Worm (Caenorhabditis elegans) whole organism, L2 larva: Measurements from ENCODE around the gene C12D5.10.

Source experiments
- ama-1 ChIP-seq: fragments of 150-350 bp; optimal IDR thresholded peaks from 2 replicates; lab custom pipeline; 2018; ENCODE audit warnings: inconsistent platforms
- dmd-4 ChIP-seq: sonication (generic microtip); optimal IDR thresholded peaks from 2 replicates; lab custom pipeline; 2017; ENCODE audit warnings: missing biosample characterization, missing genetic modification characterization
- lin-13 ChIP-seq: fragments of 150-350 bp; optimal IDR thresholded peaks from 2 replicates; lab custom pipeline; 2014; ENCODE audit warnings: missing biosample characterization, missing genetic modification reagents, missing genetic modification characterization
- lin-39 ChIP-seq: fragments of 150-350 bp; optimal IDR thresholded peaks from 2 replicates; lab custom pipeline; 2014; ENCODE audit warnings: missing biosample characterization, missing genetic modification reagents, missing genetic modification characterization
- nhr-10 ChIP-seq: sonication (generic microtip); optimal IDR thresholded peaks from 2 replicates; lab custom pipeline; 2017; ENCODE audit warnings: missing biosample characterization, missing genetic modification characterization
- nhr-129 ChIP-seq: fragments of 150-350 bp; optimal IDR thresholded peaks from 2 replicates; lab custom pipeline; 2014; ENCODE audit warnings: missing biosample characterization, missing genetic modification characterization
- nhr-6 ChIP-seq: fragments of 150-350 bp; optimal IDR thresholded peaks from 2 replicates; lab custom pipeline; 2014; ENCODE audit warnings: missing biosample characterization, missing genetic modification characterization
- nhr-77 ChIP-seq: fragments of 150-350 bp; optimal IDR thresholded peaks from 2 replicates; lab custom pipeline; 2014; ENCODE audit warnings: missing biosample characterization, missing genetic modification characterization
- sem-4 ChIP-seq: fragments of 150-350 bp; optimal IDR thresholded peaks from 2 replicates; lab custom pipeline; 2014; ENCODE audit warnings: missing biosample characterization, missing genetic modification reagents, missing genetic modification characterization
- unc-39 ChIP-seq: fragments of 150-350 bp; optimal IDR thresholded peaks from 2 replicates; lab custom pipeline; 2014; ENCODE audit warnings: missing biosample characterization, missing genetic modification characterization
- unc-62 ChIP-seq: fragments of 150-350 bp; optimal IDR thresholded peaks from 2 replicates; lab custom pipeline; 2014; ENCODE audit warnings: missing biosample characterization, missing genetic modification reagents, missing genetic modification characterization
- zag-1 ChIP-seq: fragments of 150-350 bp; optimal IDR thresholded peaks from 2 replicates; lab custom pipeline; 2014; ENCODE audit warnings: missing biosample characterization, missing genetic modification characterization

- no peak for TF ChIP-seq lin-39 (tag; lab: Kevin White, UChicago)
- TF ChIP-seq lin-13: no peak
- TF ChIP-seq sem-4 (tag; lab: Kevin White, UChicago): no peak
- TF ChIP-seq zag-1 (tag; lab: Kevin White, UChicago): no peak
- no peak for TF ChIP-seq ama-1 (lab: Kevin White, UChicago)
- TF ChIP-seq nhr-6 (tag; lab: Kevin White, UChicago): no peak
- TF ChIP-seq nhr-77 (tag; lab: Kevin White, UChicago): no peak
- no peak for TF ChIP-seq unc-39 (tag; lab: Kevin White, UChicago)
- TF ChIP-seq unc-62: no peak
- TF ChIP-seq nhr-129 (tag; lab: Kevin White, UChicago): no peak
- TF ChIP-seq nhr-10 (tag; lab: Kevin White, UChicago): no peak
- TF ChIP-seq dmd-4 (tag; lab: Kevin White, UChicago): no peak
Measured at ce11 chrV:7742485-7742959, 49.2 kb upstream of the C12D5.10 start, which contains the start of gene fbxl-5.
